Fruit fly (Drosophila melanogaster) whole organism, embryonic: ENCODE data around the gene Pdcd4.

Experiments
- Asciz ChIP-seq: fragments of 200-800 bp; sonication (Bioruptor generic); optimal IDR thresholded peaks from 2 replicates; lab custom pipeline; 2017; ENCODE audit warnings: missing biosample characterization, mild to moderate bottlenecking, missing genetic modification characterization, missing genetic modification reagents
- CG12104 ChIP-seq: fragments of 200-800 bp; sonication (Bioruptor generic); optimal IDR thresholded peaks from 3 replicates; lab custom pipeline; 2016; ENCODE audit warnings: missing biosample characterization, missing genetic modification characterization
- CG12219 ChIP-seq: fragments of 200-800 bp; sonication (Bioruptor generic); optimal IDR thresholded peaks from 3 replicates; lab custom pipeline; 2018; ENCODE audit warnings: missing biosample characterization, mild to moderate bottlenecking, missing genetic modification characterization
- CG14050 ChIP-seq: fragments of 200-800 bp; sonication (Bioruptor generic); IDR thresholded peaks from 3 replicates; pipeline ENCODE4 v1.3.6; 2022; ENCODE audit warnings: missing biosample characterization, missing genetic modification characterization
- CG17612 ChIP-seq: fragments of 200-800 bp; sonication (Bioruptor generic); IDR thresholded peaks from 2 replicates; pipeline ENCODE4 v1.3.6; 2022; ENCODE audit warnings: missing biosample characterization, missing genetic modification characterization
- CG18764 ChIP-seq: fragments of 200-800 bp; sonication (Bioruptor generic); optimal IDR thresholded peaks from 3 replicates; lab custom pipeline; 2016; ENCODE audit warnings: missing biosample characterization, missing genetic modification characterization
- CG2116 ChIP-seq: fragments of 200-800 bp; sonication (Bioruptor generic); optimal IDR thresholded peaks from 3 replicates; lab custom pipeline; 2018; ENCODE audit warnings: missing biosample characterization, mild to moderate bottlenecking, missing genetic modification characterization
- CG2678 ChIP-seq: fragments of 200-800 bp; sonication (Bioruptor generic); optimal IDR thresholded peaks from 3 replicates; lab custom pipeline; 2019; ENCODE audit warnings: missing biosample characterization, mild to moderate bottlenecking, missing genetic modification characterization, moderate library complexity
- CG2875 ChIP-seq: fragments of 200-800 bp; sonication (Bioruptor generic); optimal IDR thresholded peaks from 2 replicates; lab custom pipeline; 2017; ENCODE audit warnings: missing biosample characterization, mild to moderate bottlenecking, missing genetic modification characterization, missing genetic modification reagents
- CG30431 ChIP-seq: fragments of 200-800 bp; sonication (Bioruptor generic); optimal IDR thresholded peaks from 2 replicates; lab custom pipeline; 2017; ENCODE audit warnings: missing biosample characterization, missing genetic modification characterization
- CG34376 ChIP-seq: fragments of 200-800 bp; sonication (Bioruptor generic); optimal IDR thresholded peaks from 2 replicates; lab custom pipeline; 2018; ENCODE audit warnings: missing biosample characterization, mild to moderate bottlenecking, missing genetic modification characterization
- CG8281 ChIP-seq: fragments of 200-800 bp; sonication (Bioruptor generic); optimal IDR thresholded peaks from 2 replicates; lab custom pipeline; 2018; ENCODE audit warnings: missing biosample characterization, mild to moderate bottlenecking, missing genetic modification characterization, moderate library complexity
- CoRest ChIP-seq: fragments of 200-800 bp; sonication (Bioruptor generic); optimal IDR thresholded peaks from 3 replicates; lab custom pipeline; 2018; ENCODE audit warnings: missing biosample characterization, mild to moderate bottlenecking, missing genetic modification characterization, moderate library complexity
- Drgx ChIP-seq: fragments of 200-800 bp; sonication (Bioruptor generic); IDR thresholded peaks from 2 replicates; pipeline ENCODE4 v1.3.6; 2022; ENCODE audit warnings: missing biosample characterization, missing genetic modification characterization
- Elba2 ChIP-seq: fragments of 200-800 bp; sonication (Bioruptor generic); optimal IDR thresholded peaks from 3 replicates; lab custom pipeline; 2016; ENCODE audit warnings: missing biosample characterization, missing genetic modification characterization
- GATAe ChIP-seq: fragments of 200-800 bp; sonication (Bioruptor generic); conservative IDR thresholded peaks from 2 replicates; pipeline ENCODE4 v1.3.6; 2022; ENCODE audit warnings: missing biosample characterization, missing genetic modification characterization
- Hmr ChIP-seq: fragments of 200-800 bp; sonication (Bioruptor generic); optimal IDR thresholded peaks from 3 replicates; lab custom pipeline; 2017; ENCODE audit warnings: mild to moderate bottlenecking, missing biosample characterization, missing genetic modification reagents, missing genetic modification characterization
- Oaz ChIP-seq: fragments of 200-800 bp; sonication (Bioruptor generic); IDR thresholded peaks from 2 replicates; pipeline ENCODE4 v1.3.6; 2022; ENCODE audit warnings: missing biosample characterization, missing genetic modification characterization
- Sry-β ChIP-seq: fragments of 200-800 bp; sonication (Bioruptor generic); optimal IDR thresholded peaks from 2 replicates; lab custom pipeline; 2018; ENCODE audit warnings: missing biosample characterization, mild to moderate bottlenecking, missing genetic modification characterization, moderate library complexity
- Vsx1 ChIP-seq: fragments of 200-800 bp; sonication (Bioruptor generic); optimal IDR thresholded peaks from 2 replicates; lab custom pipeline; 2017; ENCODE audit warnings: missing biosample characterization, mild to moderate bottlenecking, missing genetic modification characterization, missing genetic modification reagents
- amos ChIP-seq: fragments of 200-800 bp; sonication (Bioruptor generic); IDR thresholded peaks from 2 replicates; pipeline ENCODE4 v1.3.6; 2022; ENCODE audit warnings: missing biosample characterization, missing genetic modification characterization; ENCODE audit not compliant: partially characterized antibody
- bsh ChIP-seq, 2 experiments: fragments of 200-800 bp; sonication (Bioruptor generic); optimal IDR thresholded peaks; 2 replicates each; lab custom pipeline; 2017 to 2018; ENCODE audit warnings: mild to moderate bottlenecking in 2 of 2, missing biosample characterization in 2 of 2, missing genetic modification characterization in 2 of 2, moderate library complexity in 1 of 2
- caup ChIP-seq: fragments of 200-800 bp; sonication (Bioruptor generic); optimal IDR thresholded peaks from 3 replicates; lab custom pipeline; 2017; ENCODE audit warnings: missing biosample characterization, mild to moderate bottlenecking, missing genetic modification characterization, moderate library complexity; ENCODE audit not compliant: severe bottlenecking
- chinmo ChIP-seq: fragments of 200-800 bp; sonication (Bioruptor generic); IDR thresholded peaks from 4 replicates; pipeline ENCODE4 v1.3.6; 2022; ENCODE audit warnings: missing biosample characterization, missing genetic modification characterization; ENCODE audit not compliant: partially characterized antibody
- chn ChIP-seq: fragments of 200-800 bp; sonication (Bioruptor generic); optimal IDR thresholded peaks from 2 replicates; lab custom pipeline; 2016; ENCODE audit warnings: missing biosample characterization, missing genetic modification characterization
- croc ChIP-seq: fragments of 200-800 bp; sonication (Bioruptor generic); conservative IDR thresholded peaks from 3 replicates; pipeline ENCODE4 v1.3.6; 2022; ENCODE audit warnings: missing biosample characterization, missing genetic modification characterization
- crol ChIP-seq: fragments of 200-800 bp; sonication (Bioruptor generic); IDR thresholded peaks from 2 replicates; pipeline ENCODE4 v1.3.6; 2022; ENCODE audit warnings: missing biosample characterization, missing genetic modification characterization
- eve ChIP-seq, 2 experiments: fragments of >200 bp; optimal IDR thresholded peaks; 2 replicates each; lab custom pipeline; 2017; ENCODE audit warnings: missing biosample characterization in 2 of 2, missing genetic modification characterization in 2 of 2
- exex ChIP-seq: fragments of 200-800 bp; sonication (Bioruptor generic); optimal IDR thresholded peaks from 4 replicates; lab custom pipeline; 2018; ENCODE audit warnings: missing biosample characterization, mild to moderate bottlenecking, missing genetic modification characterization, moderate library complexity
- eyg ChIP-seq: fragments of 200-800 bp; sonication (Bioruptor generic); optimal IDR thresholded peaks from 3 replicates; lab custom pipeline; 2016; ENCODE audit warnings: missing biosample characterization, missing genetic modification characterization
- fd102C ChIP-seq: fragments of 200-800 bp; sonication (Bioruptor generic); optimal IDR thresholded peaks from 2 replicates; lab custom pipeline; 2018; ENCODE audit warnings: missing biosample characterization, mild to moderate bottlenecking, missing genetic modification characterization, moderate library complexity
- fu2 ChIP-seq: fragments of 200-800 bp; sonication (Bioruptor generic); optimal IDR thresholded peaks from 2 replicates; lab custom pipeline; 2016; ENCODE audit warnings: missing biosample characterization, missing genetic modification characterization
- gem ChIP-seq: fragments of 200-800 bp; sonication (Bioruptor generic); optimal IDR thresholded peaks from 2 replicates; lab custom pipeline; 2019; ENCODE audit warnings: missing biosample characterization, mild to moderate bottlenecking, missing genetic modification characterization, moderate library complexity
- grn ChIP-seq: fragments of 200-800 bp; sonication (Bioruptor generic); optimal IDR thresholded peaks from 3 replicates; lab custom pipeline; 2017; ENCODE audit warnings: missing biosample characterization, missing genetic modification characterization
- gro ChIP-seq: fragments of 200-800 bp; sonication (Bioruptor generic); optimal IDR thresholded peaks from 2 replicates; lab custom pipeline; 2016; ENCODE audit warnings: missing biosample characterization, missing genetic modification characterization
- klu ChIP-seq: fragments of 200-800 bp; sonication (Bioruptor generic); IDR thresholded peaks from 2 replicates; pipeline ENCODE4 v1.3.6; 2022; ENCODE audit warnings: missing biosample characterization, missing genetic modification characterization
- lmd ChIP-seq: fragments of 200-800 bp; sonication (Bioruptor generic); IDR thresholded peaks from 2 replicates; pipeline ENCODE4 v1.3.6; 2022; ENCODE audit warnings: missing biosample characterization, missing genetic modification characterization
- mirr ChIP-seq: fragments of 200-800 bp; sonication (Bioruptor generic); optimal IDR thresholded peaks from 3 replicates; lab custom pipeline; 2018; ENCODE audit warnings: missing biosample characterization, mild to moderate bottlenecking, missing genetic modification characterization
- oc ChIP-seq: fragments of 200-800 bp; sonication (Bioruptor generic); optimal IDR thresholded peaks from 2 replicates; lab custom pipeline; 2018; ENCODE audit warnings: missing biosample characterization, mild to moderate bottlenecking, missing genetic modification characterization, moderate library complexity
- odd ChIP-seq: fragments of 200-800 bp; sonication (Bioruptor generic); optimal IDR thresholded peaks from 2 replicates; lab custom pipeline; 2017; ENCODE audit warnings: missing biosample characterization, mild to moderate bottlenecking, missing genetic modification characterization
- peb ChIP-seq: fragments of 200-800 bp; sonication (Bioruptor generic); IDR thresholded peaks from 2 replicates; pipeline ENCODE4 v1.3.6; 2022; ENCODE audit warnings: missing biosample characterization, missing genetic modification characterization
- pfk ChIP-seq: fragments of 200-800 bp; sonication (Bioruptor generic); optimal IDR thresholded peaks from 2 replicates; lab custom pipeline; 2018; ENCODE audit warnings: missing biosample characterization, mild to moderate bottlenecking, missing genetic modification characterization, moderate library complexity
- pzg ChIP-seq: fragments of 200-800 bp; sonication (Bioruptor generic); optimal IDR thresholded peaks from 3 replicates; lab custom pipeline; 2018; ENCODE audit warnings: missing biosample characterization, mild to moderate bottlenecking, missing genetic modification characterization, moderate library complexity
- ssp ChIP-seq: fragments of 200-800 bp; sonication (Bioruptor generic); IDR thresholded peaks from 2 replicates; pipeline ENCODE4 v1.3.6; 2022; ENCODE audit warnings: missing biosample characterization, missing genetic modification characterization
- stwl ChIP-seq: fragments of 200-800 bp; sonication (Bioruptor generic); optimal IDR thresholded peaks from 3 replicates; lab custom pipeline; 2018; ENCODE audit warnings: missing biosample characterization, mild to moderate bottlenecking, missing genetic modification characterization, moderate library complexity
- sug ChIP-seq: fragments of 200-800 bp; optimal IDR thresholded peaks from 2 replicates; lab custom pipeline; 2019; ENCODE audit warnings: missing biosample characterization, mild to moderate bottlenecking, missing genetic modification characterization, moderate library complexity
- trh ChIP-seq: fragments of 200-800 bp; sonication (Bioruptor generic); optimal IDR thresholded peaks from 2 replicates; lab custom pipeline; 2016; ENCODE audit warnings: missing biosample characterization, missing genetic modification characterization
- twi ChIP-seq: fragments of 200-800 bp; optimal IDR thresholded peaks from 2 replicates; lab custom pipeline; 2019; ENCODE audit warnings: missing biosample characterization, mild to moderate bottlenecking, missing genetic modification characterization, moderate library complexity

Gene Pdcd4

DNA sequence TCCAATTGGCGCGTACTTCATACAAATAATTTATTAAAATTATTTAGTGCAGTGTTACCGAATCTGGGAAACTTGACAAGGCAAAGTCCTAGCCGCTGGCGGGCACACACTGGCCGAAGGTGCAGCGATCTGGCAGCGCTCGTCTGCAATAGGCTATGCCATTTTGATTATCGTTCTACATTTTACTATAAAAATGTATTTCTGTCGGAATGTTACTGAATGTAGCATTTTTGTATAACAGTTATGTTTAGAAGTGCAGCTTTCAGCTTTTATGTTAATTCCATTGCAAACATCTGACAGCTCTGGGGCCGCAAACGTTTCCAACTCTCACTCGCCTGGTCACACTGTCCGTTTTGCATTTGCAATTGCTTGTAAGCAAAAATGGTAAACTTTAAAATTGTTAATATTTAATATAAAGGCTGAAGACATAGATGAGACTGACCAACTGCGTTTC, 10.6 kb downstream of the Pdcd4 start, which contains the start of gene Grip91 (continued):
- no peak for TF ChIP-seq CG12104
- 0 out of 4 replicates have a peak, but pooled peaks have one; percentile 45 for TF ChIP-seq chinmo
- no peak for TF ChIP-seq lmd (GFP tag; lab: Robert Waterston, UW)
- TF ChIP-seq eyg (GFP tag; lab: Kevin White, UChicago) = no peak
- no peak for TF ChIP-seq chn (GFP tag; lab: Kevin White, UChicago)
- TF ChIP-seq eve (GFP tag; optimal IDR thresholded peaks at IDR 0.05; lab: Kevin White, UChicago) = no peak
- TF ChIP-seq CG2875 (GFP tag; lab: Kevin White, UChicago) = no peak
- no peak for TF ChIP-seq croc (GFP tag; lab: Robert Waterston, UW)

DNA sequence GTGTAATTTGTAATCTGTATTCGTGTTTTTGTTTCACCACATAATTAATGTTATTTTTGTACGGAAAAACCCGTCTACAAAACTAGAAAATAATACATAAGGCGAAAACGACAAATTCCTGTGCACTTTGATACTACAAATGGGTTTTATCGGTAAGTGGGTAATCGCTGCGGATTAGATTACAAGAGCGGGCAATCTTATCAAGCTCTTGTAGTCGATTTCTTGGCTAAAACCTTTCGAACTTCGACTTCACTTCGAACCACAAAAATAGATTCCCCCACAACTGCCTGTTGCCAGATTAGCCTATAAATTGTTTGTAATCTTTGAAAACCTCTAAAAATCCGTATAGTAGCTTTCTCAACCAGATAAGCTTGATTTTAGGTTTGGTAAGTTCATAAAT, 14.2 kb downstream of the Pdcd4 start:
- TF ChIP-seq mirr (GFP tag; lab: Kevin White, UChicago) (peak; percentile 26), CG2116 (GFP tag; lab: Kevin White, UChicago) (no peak), exex (peak; percentile 92), CG34376 (GFP tag; lab: Kevin White, UChicago) (peak; percentile 16), amos (no peak), GATAe (GFP tag; lab: Robert Waterston, UW) (peak; percentile 16; the same call in 1 of the 2 replicates), sug (tag; lab: Kevin White, UChicago) (peak; percentile 11), Vsx1 (GFP tag; lab: Kevin White, UChicago) (peak; percentile 63), grn (peak; percentile 15)

- peak; percentile 66; the same call in 1 of the 2 replicates for TF ChIP-seq peb (GFP tag; lab: Robert Waterston, UW)
- TF ChIP-seq oc (tag; lab: Kevin White, UChicago) = peak; percentile 59
- peak; percentile 92 for TF ChIP-seq Drgx
- peak; percentile 66 for TF ChIP-seq fu2
- TF ChIP-seq CG14050 (GFP tag; lab: Robert Waterston, UW) = peak; percentile 70; the same call in 2 of the 3 replicates
- peak; percentile 58; the same call in 1 of the 2 replicates for TF ChIP-seq CG17612 (GFP tag; lab: Robert Waterston, UW)
- peak; percentile 16 for TF ChIP-seq CG8281
- peak; percentile 75 to 83 for TF ChIP-seq bsh (GFP tag; optimal IDR thresholded peaks at IDR 0.05; lab: Kevin White, UChicago)
- TF ChIP-seq trh (GFP tag; lab: Kevin White, UChicago) = no peak
- no peak for TF ChIP-seq Elba2 (GFP tag; lab: Kevin White, UChicago)
- peak; percentile 67 for TF ChIP-seq Oaz
- TF ChIP-seq ssp = peak; percentile 46
- TF ChIP-seq crol (GFP tag; lab: Robert Waterston, UW) = 0 out of 2 replicates have a peak, but pooled peaks have one; percentile 15
- TF ChIP-seq Asciz (GFP tag; lab: Kevin White, UChicago) = peak; percentile 8
- TF ChIP-seq gro (GFP tag; lab: Kevin White, UChicago) = no peak
- TF ChIP-seq stwl (tag; lab: Kevin White, UChicago) = no peak
- peak; percentile 26 for TF ChIP-seq twi (tag; lab: Kevin White, UChicago)
- no peak for TF ChIP-seq pzg
- TF ChIP-seq gem (tag; lab: Kevin White, UChicago) = peak; percentile 81
- no peak for TF ChIP-seq Sry-β
- peak; percentile 79 for TF ChIP-seq Hmr (GFP tag; lab: Kevin White, UChicago)
- TF ChIP-seq CG2678 (tag; lab: Kevin White, UChicago) = peak; percentile 77
- TF ChIP-seq pfk (GFP tag; lab: Kevin White, UChicago) = peak; percentile 38
- TF ChIP-seq fd102C (GFP tag; lab: Kevin White, UChicago) = no peak
- TF ChIP-seq caup (GFP tag; lab: Kevin White, UChicago) = peak; percentile 80
- TF ChIP-seq CG30431 (GFP tag; lab: Kevin White, UChicago) = peak; percentile 63
- TF ChIP-seq CG12219 (GFP tag; lab: Kevin White, UChicago) = peak; percentile 80
- TF ChIP-seq CG18764 = peak; percentile 62
- TF ChIP-seq CoRest = peak; percentile 60
- TF ChIP-seq odd = peak; percentile 70
- TF ChIP-seq klu (GFP tag; lab: Robert Waterston, UW) = peak; percentile 44; the same call in 1 of the 2 replicates
These were observed 15.1 kb downstream of the Pdcd4 start for dm6 chrX:13740062-13740461.
